Worm (Caenorhabditis elegans): Measurements from ENCODE around the gene Y59H11AR.3.

- TF ChIP-seq cebp-1 (GFP tag; IDR thresholded peaks at IDR 0.05) = no peak
- no peak for TF ChIP-seq cebp-1 (tag; optimal IDR thresholded peaks at IDR 0.05)
- TF ChIP-seq cebp-2 (GFP tag; IDR thresholded peaks at IDR 0.05) = no peak
- TF ChIP-seq ZK185.1 (tag; optimal IDR thresholded peaks at IDR 0.05; ENCODE audit: poor library complexity, severe bottlenecking) = no peak
- no peak for TF ChIP-seq nhr-120 (GFP tag; IDR thresholded peaks at IDR 0.05)
- no peak for TF ChIP-seq sea-2 (GFP tag; IDR thresholded peaks at IDR 0.05)
- no peak for TF ChIP-seq bed-2 (GFP tag; IDR thresholded peaks at IDR 0.05)
- no peak for TF ChIP-seq unc-62 (GFP tag; optimal IDR thresholded peaks at IDR 0.05)
- TF ChIP-seq bed-1 (GFP tag; IDR thresholded peaks at IDR 0.05) = no peak
- TF ChIP-seq zim-3 (tag; optimal IDR thresholded peaks at IDR 0.05) = no peak
Measured at ce11 chrIV:8559132-8559531, 36.1 kb downstream of the Y59H11AR.3 start, which contains the start of gene npr-22.
